Worm (Caenorhabditis elegans) whole organism, L3 larva: Measurements from ENCODE around the gene Y43E12A.3.

Experiments
- R02D3.7 ChIP-seq: fragments of 150-350 bp; optimal IDR thresholded peaks from 2 replicates; lab custom pipeline; 2014; ENCODE audit warnings: missing biosample characterization, missing genetic modification characterization
- ZK546.5 ChIP-seq: sonication (generic microtip); optimal IDR thresholded peaks from 2 replicates; lab custom pipeline; 2017; ENCODE audit warnings: missing biosample characterization, missing genetic modification characterization
- aly-2 ChIP-seq: fragments of 150-350 bp; optimal IDR thresholded peaks from 2 replicates; lab custom pipeline; 2014; ENCODE audit warnings: missing biosample characterization, missing genetic modification characterization
- ama-1 ChIP-seq: fragments of 150-350 bp; optimal IDR thresholded peaks from 2 replicates; lab custom pipeline; 2018
- ceh-16 ChIP-seq: sonication (generic microtip); optimal IDR thresholded peaks from 2 replicates; lab custom pipeline; 2017; ENCODE audit warnings: missing biosample characterization, missing genetic modification characterization
- ceh-28 ChIP-seq: fragments of 150-350 bp; optimal IDR thresholded peaks from 2 replicates; lab custom pipeline; 2014; ENCODE audit warnings: missing biosample characterization, missing genetic modification reagents, missing genetic modification characterization
- ceh-82 ChIP-seq: fragments of 150-350 bp; optimal IDR thresholded peaks from 2 replicates; lab custom pipeline; 2014; ENCODE audit warnings: missing biosample characterization, missing genetic modification characterization
- ceh-9 ChIP-seq: sonication (generic microtip); optimal IDR thresholded peaks from 2 replicates; lab custom pipeline; 2018; ENCODE audit warnings: missing biosample characterization, missing genetic modification characterization
- daf-12 ChIP-seq: fragments of 150-350 bp; optimal IDR thresholded peaks from 2 replicates; lab custom pipeline; 2014; ENCODE audit warnings: missing biosample characterization, missing genetic modification reagents, missing genetic modification characterization
- egl-27 ChIP-seq: sonication (generic microtip); optimal IDR thresholded peaks from 4 replicates; lab custom pipeline; 2017; ENCODE audit warnings: missing biosample characterization, missing genetic modification reagents, missing genetic modification characterization
- egl-5 ChIP-seq: fragments of 150-350 bp; optimal IDR thresholded peaks from 2 replicates; lab custom pipeline; 2017; ENCODE audit warnings: missing biosample characterization, missing genetic modification reagents, missing genetic modification characterization, inconsistent platforms
- elt-1 ChIP-seq: fragments of 150-350 bp; optimal IDR thresholded peaks from 2 replicates; lab custom pipeline; 2014; ENCODE audit warnings: missing biosample characterization, missing genetic modification characterization
- elt-2 ChIP-seq: sonication (generic microtip); optimal IDR thresholded peaks from 2 replicates; lab custom pipeline; 2016; ENCODE audit warnings: missing genetic modification reagents, mild to moderate bottlenecking, missing genetic modification characterization, missing compliant biosample characterization
- elt-3 ChIP-seq, 3 experiments: fragments of 150-350 bp in 1 of 3; sonication (generic microtip) in 2 of 3; optimal IDR thresholded peaks; 2 replicates in 2 of 3; 4 replicates in 1 of 3; lab custom pipeline; 2014 to 2017; ENCODE audit warnings: missing biosample characterization in 3 of 3, missing genetic modification characterization in 3 of 3
- fkh-10 ChIP-seq: sonication (generic microtip); optimal IDR thresholded peaks from 2 replicates; lab custom pipeline; 2017; ENCODE audit warnings: missing biosample characterization, missing genetic modification reagents, missing genetic modification characterization
- fkh-2 ChIP-seq: fragments of 150-350 bp; optimal IDR thresholded peaks from 2 replicates; lab custom pipeline; 2014; ENCODE audit warnings: missing biosample characterization, missing genetic modification reagents, missing genetic modification characterization
- fos-1 ChIP-seq: fragments of 150-350 bp; optimal IDR thresholded peaks from 2 replicates; lab custom pipeline; 2014; ENCODE audit warnings: missing biosample characterization, missing genetic modification characterization
- jun-1 ChIP-seq: fragments of 150-350 bp; optimal IDR thresholded peaks from 2 replicates; lab custom pipeline; 2014; ENCODE audit warnings: missing biosample characterization, missing genetic modification reagents, missing genetic modification characterization
- lin-15B ChIP-seq: fragments of 150-350 bp; optimal IDR thresholded peaks from 2 replicates; lab custom pipeline; 2014; ENCODE audit warnings: missing biosample characterization, missing genetic modification characterization
- lin-39 ChIP-seq: fragments of 150-350 bp; optimal IDR thresholded peaks from 2 replicates; lab custom pipeline; 2018; ENCODE audit warnings: missing biosample characterization, missing genetic modification reagents, missing genetic modification characterization
- lsy-12 ChIP-seq: sonication (generic microtip); optimal IDR thresholded peaks from 2 replicates; lab custom pipeline; 2016; ENCODE audit warnings: mild to moderate bottlenecking, missing genetic modification characterization, missing compliant biosample characterization
- mdl-1 ChIP-seq: fragments of 150-350 bp; optimal IDR thresholded peaks from 2 replicates; lab custom pipeline; 2014; ENCODE audit warnings: missing biosample characterization, missing genetic modification characterization
- mml-1 ChIP-seq: fragments of 150-350 bp; sonication (generic microtip); optimal IDR thresholded peaks from 3 replicates; lab custom pipeline; 2014; ENCODE audit warnings: missing biosample characterization, missing genetic modification characterization
- nfya-1 ChIP-seq: sonication (generic microtip); optimal IDR thresholded peaks from 2 replicates; lab custom pipeline; 2017; ENCODE audit warnings: missing genetic modification characterization, mild to moderate bottlenecking, missing compliant biosample characterization, antibody characterized with exemption, moderate library complexity; ENCODE audit not compliant: insufficient read depth
- nhr-12 ChIP-seq: fragments of 150-350 bp; optimal IDR thresholded peaks from 2 replicates; lab custom pipeline; 2014; ENCODE audit warnings: missing biosample characterization, missing genetic modification characterization
- nhr-237 ChIP-seq: fragments of 150-350 bp; optimal IDR thresholded peaks from 2 replicates; lab custom pipeline; 2014; ENCODE audit warnings: missing biosample characterization, missing genetic modification characterization
- nhr-25 ChIP-seq: sonication (generic microtip); optimal IDR thresholded peaks from 2 replicates; lab custom pipeline; 2017; ENCODE audit warnings: missing biosample characterization, missing genetic modification characterization
- nhr-28 ChIP-seq: fragments of 150-350 bp; optimal IDR thresholded peaks from 2 replicates; lab custom pipeline; 2014; ENCODE audit warnings: missing biosample characterization, missing genetic modification characterization
- nhr-43 ChIP-seq: sonication (generic microtip); optimal IDR thresholded peaks from 2 replicates; lab custom pipeline; 2016; ENCODE audit warnings: mild to moderate bottlenecking, missing genetic modification characterization, missing compliant biosample characterization; ENCODE audit not compliant: poor library complexity, severe bottlenecking
- nhr-67 ChIP-seq: fragments of 150-350 bp; optimal IDR thresholded peaks from 2 replicates; lab custom pipeline; 2014; ENCODE audit warnings: missing biosample characterization, missing genetic modification characterization
- nhr-77 ChIP-seq: fragments of 150-350 bp; optimal IDR thresholded peaks from 2 replicates; lab custom pipeline; 2014; ENCODE audit warnings: missing biosample characterization, missing genetic modification characterization
- pha-4 ChIP-seq: fragments of 150-350 bp; optimal IDR thresholded peaks from 2 replicates; lab custom pipeline; 2014; ENCODE audit warnings: missing biosample characterization, missing genetic modification reagents, missing genetic modification characterization
- pqm-1 ChIP-seq: fragments of 150-350 bp; optimal IDR thresholded peaks from 2 replicates; lab custom pipeline; 2017; ENCODE audit warnings: missing biosample characterization, missing genetic modification characterization, inconsistent platforms
- sea-2 ChIP-seq: fragments of 150-350 bp; sonication (generic microtip); optimal IDR thresholded peaks from 4 replicates; lab custom pipeline; 2014; ENCODE audit warnings: missing biosample characterization, missing genetic modification reagents, missing genetic modification characterization
- snpc-4 ChIP-seq: fragments of 150-350 bp; optimal IDR thresholded peaks from 2 replicates; lab custom pipeline; 2014; ENCODE audit warnings: missing biosample characterization, missing genetic modification characterization
- tbx-2 ChIP-seq: sonication (generic microtip); optimal IDR thresholded peaks from 2 replicates; lab custom pipeline; 2016; ENCODE audit warnings: mild to moderate bottlenecking, missing genetic modification characterization, missing compliant biosample characterization
- unc-39 ChIP-seq: sonication (generic microtip); optimal IDR thresholded peaks from 4 replicates; lab custom pipeline; 2017; ENCODE audit warnings: missing biosample characterization, missing genetic modification characterization
- unc-62 ChIP-seq: fragments of 150-350 bp; sonication (generic microtip); optimal IDR thresholded peaks from 4 replicates; lab custom pipeline; 2014; ENCODE audit warnings: missing biosample characterization, missing genetic modification reagents, missing genetic modification characterization
- zag-1 ChIP-seq: fragments of 150-350 bp; optimal IDR thresholded peaks from 2 replicates; lab custom pipeline; 2014; ENCODE audit warnings: missing biosample characterization, missing genetic modification characterization
- ztf-11 ChIP-seq: fragments of 150-350 bp; optimal IDR thresholded peaks from 2 replicates; lab custom pipeline; 2014; ENCODE audit warnings: missing biosample characterization, missing genetic modification characterization
- ztf-4 ChIP-seq: fragments of 150-350 bp; optimal IDR thresholded peaks from 2 replicates; lab custom pipeline; 2014; ENCODE audit warnings: missing biosample characterization, missing genetic modification characterization

The Y43E12A.3 gene

DNA sequence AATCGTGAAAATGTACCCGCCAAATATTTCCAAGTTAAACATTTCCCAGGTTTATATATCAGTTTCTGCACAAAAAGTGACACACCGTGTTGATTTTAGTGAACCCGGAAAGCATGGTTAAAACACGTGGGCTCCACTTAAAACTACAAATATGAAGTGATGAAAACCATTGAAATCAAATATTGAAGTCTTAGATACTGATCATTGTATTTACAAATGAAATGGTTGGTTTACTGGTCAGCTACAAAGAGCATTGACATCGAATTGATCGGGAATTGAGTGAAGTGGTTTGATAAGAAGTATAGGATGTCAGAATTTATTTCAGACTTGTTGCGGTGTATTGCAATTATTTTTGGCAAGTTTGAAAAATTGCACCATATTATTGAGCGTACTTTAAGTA is 41.7 kb downstream of the Y43E12A.3 start, which contains the start of gene hrg-5:
TSS of gene hrg-5 (minus strand) at position 17 of the 400 bp plus-strand sequence.
- TF ChIP-seq nhr-67, result no peak
- peak; percentile 33 for TF ChIP-seq elt-2 (tag; lab: Kevin White, UChicago)
- TF ChIP-seq pqm-1, result peak; percentile 76
- TF ChIP-seq pha-4 (tag; lab: Kevin White, UChicago), result peak; percentile 68

DNA sequence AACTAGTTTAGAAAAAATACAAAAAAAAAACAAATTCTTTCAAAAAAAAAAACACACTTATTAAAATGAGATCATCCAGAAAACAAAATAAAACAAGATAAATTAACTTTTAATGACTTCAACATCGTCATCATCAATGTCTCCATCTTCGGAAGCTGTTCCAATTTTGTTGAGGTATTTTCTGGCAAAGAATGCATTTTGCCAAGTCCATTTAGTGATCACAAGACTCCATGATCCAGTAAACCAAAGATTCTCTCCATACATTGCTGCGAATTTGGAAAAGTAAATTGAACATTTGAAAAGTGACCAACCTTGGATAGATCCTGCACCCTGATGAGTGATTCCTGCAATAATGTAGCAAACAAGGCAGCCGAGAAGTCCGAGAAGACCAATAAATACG is 42.4 kb downstream of the Y43E12A.3 start:
- TF ChIP-seq lsy-12 (tag; lab: Kevin White, UChicago) (no peak), aly-2 (tag; lab: Kevin White, UChicago) (no peak), pha-4 (tag; lab: Kevin White, UChicago) (no peak), daf-12 (tag; lab: Kevin White, UChicago) (no peak), elt-3 (tag; optimal IDR thresholded peaks at IDR 0.05; lab: Kevin White, UChicago) (no peak), nhr-28 (tag; lab: Kevin White, UChicago) (no peak), jun-1 (tag; lab: Kevin White, UChicago) (no peak), ZK546.5 (no peak), elt-1 (tag; lab: Kevin White, UChicago) (no peak), fkh-10 (no peak), mdl-1 (tag; lab: Kevin White, UChicago) (no peak), nhr-237 (tag; lab: Kevin White, UChicago) (no peak), nhr-25 (tag; lab: Kevin White, UChicago) (no peak), R02D3.7 (tag; lab: Kevin White, UChicago) (no peak), ztf-11 (tag; lab: Kevin White, UChicago) (no peak), lin-15B (tag; lab: Kevin White, UChicago) (no peak), tbx-2 (tag; lab: Kevin White, UChicago) (no peak), nhr-67 (no peak), egl-27 (no peak)

DNA sequence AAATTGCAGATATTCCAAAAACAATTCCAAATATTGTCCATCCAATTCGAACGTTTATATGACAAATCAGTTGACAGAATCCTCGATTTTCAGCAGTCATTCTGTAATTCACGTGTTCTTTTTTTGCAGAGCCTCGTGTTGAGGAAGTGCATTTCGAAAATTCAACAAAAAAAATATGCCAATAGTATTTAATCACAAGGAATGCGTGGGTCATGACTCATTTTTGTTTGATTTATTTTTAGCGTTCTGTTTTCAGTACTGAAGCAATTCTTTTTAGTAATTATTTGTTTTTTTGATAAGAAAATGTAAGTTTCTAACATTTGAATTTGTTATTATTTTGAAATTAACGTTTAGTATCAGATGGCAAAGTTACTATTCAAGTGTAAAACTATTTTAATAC is 43.2 kb downstream of the Y43E12A.3 start, which contains the start of gene hrg-4:
TSS of gene hrg-4 (minus strand) at position 101 of the 400 bp plus-strand sequence.
- TF ChIP-seq pha-4 (tag; lab: Kevin White, UChicago), result no peak
- no peak for TF ChIP-seq ama-1 (lab: Kevin White, UChicago)
- TF ChIP-seq ceh-9 (tag; lab: Kevin White, UChicago), result no peak
- no peak for TF ChIP-seq ztf-11 (tag; lab: Kevin White, UChicago)
- no peak for TF ChIP-seq aly-2 (tag; lab: Kevin White, UChicago)
- TF ChIP-seq fkh-2 (tag; lab: Kevin White, UChicago), result no peak
- no peak for TF ChIP-seq tbx-2 (tag; lab: Kevin White, UChicago)
- no peak for TF ChIP-seq elt-1 (tag; lab: Kevin White, UChicago)
- TF ChIP-seq nhr-77 (tag; lab: Kevin White, UChicago), result no peak
- no peak for TF ChIP-seq pqm-1
- no peak for TF ChIP-seq mml-1 (tag; lab: Kevin White, UChicago)
- TF ChIP-seq nhr-237 (tag; lab: Kevin White, UChicago), result no peak

DNA sequence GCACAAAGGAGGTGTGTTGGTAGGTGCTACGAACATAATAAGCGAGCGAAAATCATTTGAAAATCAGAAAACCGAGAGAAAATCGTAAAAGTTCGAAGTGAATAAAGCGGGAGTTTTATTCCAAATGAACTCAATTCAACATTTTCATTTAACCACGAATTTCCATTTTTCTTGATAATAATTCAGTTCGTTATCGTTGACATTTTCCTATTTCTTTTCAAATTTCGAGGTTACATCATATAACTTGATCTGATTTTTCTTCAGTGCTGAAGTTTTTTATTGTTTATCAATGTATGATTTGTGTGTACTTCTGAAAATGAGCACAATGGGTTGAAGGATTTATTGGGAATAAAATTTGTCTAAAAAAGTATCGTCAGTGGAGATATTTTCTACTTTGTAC is 43.9 kb downstream of the Y43E12A.3 start:
- peak; percentile 86 for TF ChIP-seq elt-2 (tag; lab: Kevin White, UChicago)
- no peak for TF ChIP-seq lin-15B (tag; lab: Kevin White, UChicago)

DNA sequence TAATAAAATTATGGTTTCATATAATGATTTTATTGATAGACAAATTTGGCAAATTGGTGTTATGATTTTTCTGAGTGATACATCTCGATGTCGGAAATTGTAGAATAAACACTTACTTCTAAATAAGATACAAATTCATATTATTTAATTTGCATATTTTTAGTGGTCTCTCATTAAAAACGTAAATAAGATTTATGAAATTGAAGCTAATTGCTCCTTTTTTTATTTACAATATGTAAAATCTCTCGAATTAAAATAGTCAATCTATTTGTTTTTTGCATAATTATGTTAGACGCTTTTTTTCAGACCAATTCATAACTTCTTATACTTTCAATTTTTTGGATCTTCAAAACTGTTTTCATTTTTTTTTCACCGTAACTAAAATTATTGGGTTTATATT is 44.6 kb downstream of the Y43E12A.3 start, which contains the start of gene hrg-6:
TSS of gene hrg-6 (plus strand) at position 301 of the 400 bp plus-strand sequence.
- TF ChIP-seq zag-1 (tag; lab: Kevin White, UChicago) (peak; percentile 36), elt-2 (tag; lab: Kevin White, UChicago) (no peak)

DNA sequence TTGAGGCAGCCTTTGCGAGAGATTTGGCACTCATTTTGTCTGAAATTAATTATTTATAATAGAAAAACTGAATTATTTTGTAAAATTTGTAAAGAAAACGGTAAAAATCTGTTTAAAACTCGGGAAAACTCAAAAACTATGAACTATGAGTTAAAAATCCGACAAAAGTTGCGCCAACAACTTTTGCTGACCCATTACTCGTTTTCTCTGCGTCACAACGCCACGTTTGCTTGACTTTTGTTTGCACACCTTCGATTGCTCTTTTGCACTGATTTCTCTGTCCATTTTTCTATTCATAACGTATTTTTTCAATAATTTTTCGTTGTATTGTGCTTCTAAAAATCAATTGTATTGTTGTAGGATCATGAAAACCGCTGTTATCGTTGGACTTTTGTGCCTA is 48.5 kb downstream of the Y43E12A.3 start, which contains the start of gene fkb-1:
TSS of gene fkb-1 (plus strand) at position 361 of the 400 bp plus-strand sequence.
- TF ChIP-seq nhr-12 (tag; lab: Kevin White, UChicago), result no peak
- TF ChIP-seq unc-62 (GFP tag; lab: Kevin White, UChicago), result no peak
- TF ChIP-seq lin-39 (tag; lab: Kevin White, UChicago), result peak; percentile 31
- TF ChIP-seq aly-2 (tag; lab: Kevin White, UChicago), result no peak
- TF ChIP-seq egl-27, result no peak
- TF ChIP-seq snpc-4 (tag; lab: Kevin White, UChicago), result peak; percentile 70
- TF ChIP-seq zag-1 (tag; lab: Kevin White, UChicago), result no peak
- no peak for TF ChIP-seq daf-12 (tag; lab: Kevin White, UChicago)
- peak; percentile 38 for TF ChIP-seq ceh-28 (tag; lab: Kevin White, UChicago)
- TF ChIP-seq lsy-12 (tag; lab: Kevin White, UChicago), result peak; percentile 45
- peak; percentile 44 for TF ChIP-seq jun-1 (tag; lab: Kevin White, UChicago)
- TF ChIP-seq elt-3 (tag; optimal IDR thresholded peaks at IDR 0.05; lab: Kevin White, UChicago), result no peak
- TF ChIP-seq elt-1 (tag; lab: Kevin White, UChicago), result no peak
- no peak for TF ChIP-seq egl-5 (tag; lab: Kevin White, UChicago)
- no peak for TF ChIP-seq sea-2
- no peak for TF ChIP-seq nhr-43 (tag; lab: Kevin White, UChicago)
- TF ChIP-seq tbx-2 (tag; lab: Kevin White, UChicago), result no peak
- no peak for TF ChIP-seq fos-1 (tag; lab: Kevin White, UChicago)
- no peak for TF ChIP-seq ceh-82 (tag; lab: Kevin White, UChicago)
- TF ChIP-seq fkh-2 (tag; lab: Kevin White, UChicago), result no peak
- peak; percentile 65 for TF ChIP-seq nfya-1 (tag; lab: Kevin White, UChicago)
- no peak for TF ChIP-seq ztf-4 (tag; lab: Kevin White, UChicago)
- no peak for TF ChIP-seq ceh-16 (tag; lab: Kevin White, UChicago)
- peak; percentile 87 for TF ChIP-seq pha-4 (tag; lab: Kevin White, UChicago)
- no peak for TF ChIP-seq unc-39 (tag; lab: Kevin White, UChicago)
